Fruit fly (Drosophila melanogaster) Kc167 (cell line): Measurements from ENCODE around the gene CG31075.

Source experiments
- Sin3A ChIP-seq: fragments of >200 bp; optimal IDR thresholded peaks from 2 replicates; lab custom pipeline; 2018; ENCODE audit warnings: missing external identifiers
- insv ChIP-seq: fragments of >200 bp; optimal IDR thresholded peaks from 3 replicates; lab custom pipeline; 2018; ENCODE audit warnings: missing external identifiers

- no peak for TF ChIP-seq insv
- no peak for TF ChIP-seq Sin3A
Measured at dm6 chr3R:27002787-27003186, 14.5 kb upstream of the CG31075 start.
